Worm (Caenorhabditis elegans) whole organism, L4 larva: Measurements from ENCODE around the gene nhr-76.
A peak's percentile ranks its signal among the peaks of the same experiment; 100 is the strongest.

ENCODE experiments used
- ZK546.5 ChIP-seq, 2 experiments: sonication (generic microtip); optimal IDR thresholded peaks; 2 replicates each; lab custom pipeline; 2017; ENCODE audit warnings: missing biosample characterization in 2 of 2, missing genetic modification characterization in 2 of 2
- aha-1 ChIP-seq: fragments of 150-350 bp; peaks from one replicate; lab custom pipeline; 2014; ENCODE audit warnings: missing biosample characterization, missing genetic modification characterization
- lin-29 ChIP-seq: fragments of 200-800 bp; sonication (Bioruptor generic); IDR thresholded peaks from 2 replicates; pipeline ENCODE4 v1.3.6; 2022; ENCODE audit warnings: missing genetic modification reagents, missing genetic modification characterization, missing compliant biosample characterization

ce11 chrIV:639167-639566 lies 11.8 kb downstream of the nhr-76 start:
- peak; percentile 72 for TF ChIP-seq aha-1 (tag; lab: Kevin White, UChicago)
- TF ChIP-seq lin-29 (GFP tag; lab: Robert Waterston, UW), result no peak
- TF ChIP-seq ZK546.5 (tag; optimal IDR thresholded peaks at IDR 0.05; lab: Kevin White, UChicago), result no peak
